Worm (Caenorhabditis elegans): ENCODE results near the gene pals-38.

DNA sequence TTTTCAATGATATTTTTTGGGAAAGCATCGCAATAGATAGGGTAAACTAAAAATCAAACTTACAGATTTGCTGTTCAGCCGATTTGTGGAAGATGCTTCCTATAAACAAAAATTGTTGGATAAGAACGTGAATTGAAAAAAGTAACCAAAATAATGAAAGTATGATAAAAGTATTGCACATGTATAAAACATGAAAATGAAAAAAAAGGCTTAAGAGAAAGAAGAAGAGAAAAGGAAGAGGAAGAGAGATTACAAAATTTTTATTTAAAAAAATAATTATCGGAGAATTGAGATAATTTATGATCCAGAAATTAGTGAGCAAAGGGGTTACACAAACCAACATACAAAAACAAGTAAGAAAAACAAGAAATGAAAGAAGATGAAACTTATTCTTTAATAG lies 5.4 kb downstream of the pals-38 start, which contains the start of gene pals-37:
- no peak for TF ChIP-seq ama-1 (optimal IDR thresholded peaks at IDR 0.05)
- no peak for TF ChIP-seq pros-1 (tag; optimal IDR thresholded peaks at IDR 0.05)
- no peak for TF ChIP-seq mec-3 (tag; optimal IDR thresholded peaks at IDR 0.05; ENCODE audit: borderline replicate concordance)
- no peak for TF ChIP-seq ceh-6 (GFP tag; optimal IDR thresholded peaks at IDR 0.05)
- no peak for TF ChIP-seq nhr-11 (tag; optimal IDR thresholded peaks at IDR 0.05)
- no peak for TF ChIP-seq sdc-2 (tag; optimal IDR thresholded peaks at IDR 0.05)
- no peak for TF ChIP-seq pha-4 (tag; optimal IDR thresholded peaks at IDR 0.05)
- no peak for TF ChIP-seq pag-3 (tag; optimal IDR thresholded peaks at IDR 0.05; ENCODE audit: borderline replicate concordance)
- no peak for TF ChIP-seq fkh-10 (GFP tag; optimal IDR thresholded peaks at IDR 0.05)
- TF ChIP-seq Y22D7AL.16 (tag; optimal IDR thresholded peaks at IDR 0.05): no peak
- no peak for TF ChIP-seq pax-1 (tag; optimal IDR thresholded peaks at IDR 0.05)
